Worm (Caenorhabditis elegans): Measurements from ENCODE around the gene oac-53.

The oac-53 gene

ce11 chrV:16638204-16638603 lies 10.4 kb upstream of the oac-53 start, which contains the start of gene srw-76:
TSS of gene srw-76 (minus strand) at chrV:16638304.
- no peak for TF ChIP-seq unc-62 (GFP tag; optimal IDR thresholded peaks at IDR 0.05)

ce11 chrV:16635911-16636310 lies 8.1 kb upstream of the oac-53 start, which contains the start of gene mltn-11:
TSS of gene mltn-11 (plus strand) at chrV:16636186.
- TF ChIP-seq unc-62 (GFP tag; optimal IDR thresholded peaks at IDR 0.05): no peak

ce11 chrV:16629600-16629999 lies 1.8 kb upstream of the oac-53 start, which contains the start of gene srd-21:
TSS of gene srd-21 (plus strand) at chrV:16629900.
- no peak for TF ChIP-seq unc-62 (GFP tag; optimal IDR thresholded peaks at IDR 0.05)

- TF ChIP-seq unc-62 (GFP tag; optimal IDR thresholded peaks at IDR 0.05): no peak
These were observed 1.2 kb upstream of the oac-53 start, which contains the start of gene W06G6.2 for ce11 chrV:16628991-16629390. TSS of gene W06G6.2 (plus strand) at chrV:16629291.

- TF ChIP-seq unc-62 (GFP tag; optimal IDR thresholded peaks at IDR 0.05): no peak
These were observed 5.0 kb downstream of the oac-53 start, which contains the start of gene Y70C5A.2 for ce11 chrV:16622754-16623261. TSS of gene Y70C5A.2 (minus strand) at chrV:16623211.

ce11 chrV:16621894-16622293 lies 5.9 kb downstream of the oac-53 start:
- TF ChIP-seq unc-62 (GFP tag; optimal IDR thresholded peaks at IDR 0.05): no peak

- no peak for TF ChIP-seq unc-62 (GFP tag; optimal IDR thresholded peaks at IDR 0.05)
These were observed 6.9 kb downstream of the oac-53 start, which contains the start of gene Y70C5A.3 for ce11 chrV:16620874-16621273. TSS of gene Y70C5A.3 (minus strand) at chrV:16620923.

ce11 chrV:16617462-16617861 lies 10.3 kb downstream of the oac-53 start, which contains the start of gene Y70C5A.4:
TSS of gene Y70C5A.4 (plus strand) at chrV:16617762.
- no peak for TF ChIP-seq unc-62 (GFP tag; optimal IDR thresholded peaks at IDR 0.05)

- no peak for TF ChIP-seq unc-62 (GFP tag; optimal IDR thresholded peaks at IDR 0.05)
These were observed 16.9 kb downstream of the oac-53 start, which contains the start of gene srw-54 for ce11 chrV:16610791-16611385. TSS of gene srw-54 (plus strand) at chrV:16611335.

ce11 chrV:16610094-16610493 lies 17.7 kb downstream of the oac-53 start:
- no peak for TF ChIP-seq unc-62 (GFP tag; optimal IDR thresholded peaks at IDR 0.05)

ce11 chrV:16608478-16608877 lies 19.3 kb downstream of the oac-53 start:
- no peak for TF ChIP-seq unc-62 (GFP tag; optimal IDR thresholded peaks at IDR 0.05)

- TF ChIP-seq unc-62 (GFP tag; optimal IDR thresholded peaks at IDR 0.05): no peak
These were observed 21.5 kb downstream of the oac-53 start, which contains the start of gene Y32B12C.1 for ce11 chrV:16606313-16606712. TSS of gene Y32B12C.1 (plus strand) at chrV:16606613.

ce11 chrV:16605463-16605862 lies 22.3 kb downstream of the oac-53 start:
- no peak for TF ChIP-seq unc-62 (GFP tag; optimal IDR thresholded peaks at IDR 0.05)

ce11 chrV:16604301-16604700 lies 23.5 kb downstream of the oac-53 start:
- TF ChIP-seq unc-62 (GFP tag; optimal IDR thresholded peaks at IDR 0.05): no peak

ce11 chrV:16603102-16603501 lies 24.7 kb downstream of the oac-53 start, which contains the start of gene T03E6.8:
TSS of gene T03E6.8 (minus strand) at chrV:16603202.
- TF ChIP-seq unc-62 (GFP tag; optimal IDR thresholded peaks at IDR 0.05): no peak

- TF ChIP-seq unc-62 (GFP tag; optimal IDR thresholded peaks at IDR 0.05): no peak
These were observed 27.1 kb downstream of the oac-53 start, which contains the start of gene T03E6.9 for ce11 chrV:16600623-16601022. TSS of gene T03E6.9 (minus strand) at chrV:16600723.

ce11 chrV:16599835-16600234 lies 27.9 kb downstream of the oac-53 start:
- no peak for TF ChIP-seq unc-62 (GFP tag; optimal IDR thresholded peaks at IDR 0.05)

All from whole organism, dauer.